Worm (Caenorhabditis elegans) whole organism, early embryonic: ENCODE data around the gene grd-4.
"Not testable (repeated sequence)": the region's sequence is repeated elsewhere in the genome, so short reads cannot be mapped to it uniquely, and the experiment has no call there.

Source experiments
- F13C5.2 ChIP-seq: sonication (generic microtip); optimal IDR thresholded peaks from 2 replicates; lab custom pipeline; 2017; ENCODE audit warnings: mild to moderate bottlenecking, missing genetic modification characterization, inconsistent platforms, missing compliant biosample characterization
- scrt-1 ChIP-seq: fragments of 200-800 bp; sonication (Bioruptor generic); IDR thresholded peaks from 2 replicates; pipeline ENCODE4 v1.3.6; 2022; ENCODE audit warnings: missing genetic modification characterization, missing compliant biosample characterization

- TF ChIP-seq F13C5.2; scrt-1 (GFP tag; lab: Robert Waterston, UW): not testable (repeated sequence)
These were observed 34.0 kb downstream of the grd-4 start, which contains the start of gene nspc-1 for ce11 chrX:8535006-8535405.
